1 fruit fly cellular context compared by ENCODE assay signal in the genomic region with DNA sequence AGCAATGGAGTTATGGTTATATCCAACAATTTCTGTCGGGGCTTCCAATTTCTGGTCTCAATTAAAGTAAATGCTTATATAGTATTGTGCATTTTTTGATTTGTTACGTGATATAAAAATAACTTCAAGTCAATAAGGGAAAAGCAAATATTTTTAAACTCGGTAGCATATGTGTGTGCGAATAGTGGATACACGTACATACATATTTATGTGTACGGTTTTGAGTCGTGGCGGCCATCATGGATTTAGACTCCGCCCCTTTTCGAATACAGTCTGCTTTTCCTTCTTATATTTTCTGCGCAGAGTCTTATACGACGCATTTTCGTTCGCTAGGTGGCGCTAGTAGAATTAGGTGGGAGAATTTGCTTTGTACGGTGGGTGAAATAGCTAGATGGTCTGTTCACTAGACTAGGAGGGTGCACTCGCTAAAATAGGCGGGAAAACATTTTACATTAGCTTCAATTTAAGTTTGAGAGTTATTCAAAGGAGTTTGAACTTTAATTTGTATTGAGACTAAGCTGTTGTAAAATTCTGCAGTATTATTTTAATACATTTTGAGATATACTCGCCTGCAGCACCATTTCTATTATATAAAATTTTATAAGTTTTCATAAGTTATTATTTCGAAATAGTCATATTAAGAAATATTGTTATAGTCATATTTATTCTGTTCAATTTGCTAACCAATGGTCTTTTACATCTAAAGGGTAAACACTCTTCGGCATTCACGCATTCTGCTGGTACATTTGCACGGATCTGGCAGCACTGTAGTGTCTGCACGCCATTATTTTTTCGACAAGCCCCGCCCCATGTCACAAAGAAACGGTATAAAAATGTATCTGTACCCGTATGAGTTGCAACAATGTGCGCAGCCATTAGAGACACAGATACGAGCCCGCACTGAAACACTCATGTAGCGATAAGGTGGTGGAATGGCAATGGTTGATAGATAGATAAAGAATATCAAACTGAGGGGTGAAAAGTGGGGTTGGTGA.
TF ChIP-seq lines count a peak whose summit lies in the region.

No protein-coding gene starts in this region.

TF ChIP-seq in whole organism, embryonic, 481 proteins besides CTCF, POLR2A, EP300 and RAD21 (continued from another document and continues in another):
- peak; percentile 54; the same call in 2 of the 3 replicates for TF ChIP-seq ci (GFP tag; IDR thresholded peaks at IDR 0.05; lab: Robert Waterston, UW)
- no peak for TF ChIP-seq h (optimal IDR thresholded peaks at IDR 0.05; lab: Kevin White, UChicago)
- TF ChIP-seq z (GFP tag; IDR thresholded peaks at IDR 0.05; lab: Robert Waterston, UW) = no peak; the same call in 2 of the 3 replicates
- TF ChIP-seq grau (tag; optimal IDR thresholded peaks at IDR 0.05; lab: Kevin White, UChicago) = peak; percentile 69
- TF ChIP-seq CG6175 (GFP tag; IDR thresholded peaks at IDR 0.05; lab: Robert Waterston, UW) = peak; percentile 55; the same call in 1 of the 3 replicates
- TF ChIP-seq CG31441 (GFP tag; IDR thresholded peaks at IDR 0.05; lab: Robert Waterston, UW) = peak; percentile 84
- TF ChIP-seq vfl (GFP tag; optimal IDR thresholded peaks at IDR 0.05; lab: Kevin White, UChicago) = no peak
- peak; percentile 48 for TF ChIP-seq CG4820 (GFP tag; optimal IDR thresholded peaks at IDR 0.05; lab: Kevin White, UChicago)
- peak; percentile 100 for TF ChIP-seq D19A (tag; optimal IDR thresholded peaks at IDR 0.05; lab: Kevin White, UChicago)
- no peak for TF ChIP-seq ato (GFP tag; IDR thresholded peaks at IDR 0.05; lab: Robert Waterston, UW; ENCODE audit: partially characterized antibody)
- TF ChIP-seq CG17328 (GFP tag; IDR thresholded peaks at IDR 0.05; lab: Robert Waterston, UW) = peak; percentile 69
- TF ChIP-seq bsh (GFP tag; optimal IDR thresholded peaks at IDR 0.05; lab: Kevin White, UChicago) = peak in 1 of 2 experiments; percentile 76
- peak; percentile 26; the same call in 2 of the 3 replicates for TF ChIP-seq Opbp (GFP tag; IDR thresholded peaks at IDR 0.05; lab: Robert Waterston, UW; ENCODE audit: partially characterized antibody)
- no peak for TF ChIP-seq wek (GFP tag; optimal IDR thresholded peaks at IDR 0.05; lab: Kevin White, UChicago)
- TF ChIP-seq Usf (GFP tag; optimal IDR thresholded peaks at IDR 0.05; lab: Kevin White, UChicago) = no peak
- peak; percentile 64 for TF ChIP-seq ewg (GFP tag; optimal IDR thresholded peaks at IDR 0.05; lab: Kevin White, UChicago)
- peak; percentile 13 for TF ChIP-seq CG31365 (tag; optimal IDR thresholded peaks at IDR 0.05; lab: Kevin White, UChicago)
- no peak for TF ChIP-seq CG9876 (GFP tag; optimal IDR thresholded peaks at IDR 0.05; lab: Kevin White, UChicago)
- TF ChIP-seq zfh2 (GFP tag; optimal IDR thresholded peaks at IDR 0.05; lab: Kevin White, UChicago) = no peak
- TF ChIP-seq tup (GFP tag; optimal IDR thresholded peaks at IDR 0.05; lab: Kevin White, UChicago) = no peak
- TF ChIP-seq CG13775 (GFP tag; optimal IDR thresholded peaks at IDR 0.05; lab: Kevin White, UChicago) = peak; percentile 50
- peak; percentile 16 for TF ChIP-seq CG12942 (GFP tag; optimal IDR thresholded peaks at IDR 0.05; lab: Kevin White, UChicago)
- TF ChIP-seq zf30C (GFP tag; optimal IDR thresholded peaks at IDR 0.05; lab: Kevin White, UChicago) = no peak
- TF ChIP-seq CG7987 (GFP tag; optimal IDR thresholded peaks at IDR 0.05; lab: Kevin White, UChicago) = peak; percentile 26
- peak; percentile 73 for TF ChIP-seq CG11456 (GFP tag; IDR thresholded peaks at IDR 0.05; lab: Robert Waterston, UW)
- TF ChIP-seq CG8359 (GFP tag; optimal IDR thresholded peaks at IDR 0.05; lab: Kevin White, UChicago; ENCODE audit: borderline replicate concordance) = peak; percentile 11
- 0 out of 2 replicates have a peak, but pooled peaks have one; percentile 15 for TF ChIP-seq wdn (GFP tag; IDR thresholded peaks at IDR 0.05; lab: Robert Waterston, UW)
- TF ChIP-seq ro (GFP tag; IDR thresholded peaks at IDR 0.05; lab: Robert Waterston, UW) = 0 out of 2 replicates have a peak, but pooled peaks have one; percentile 32
- peak; percentile 8 for TF ChIP-seq CG9437 (GFP tag; optimal IDR thresholded peaks at IDR 0.05; lab: Kevin White, UChicago)
- peak; percentile 48; the same call in 1 of the 2 replicates for TF ChIP-seq crol (GFP tag; IDR thresholded peaks at IDR 0.05; lab: Robert Waterston, UW)
- TF ChIP-seq YL-1 (GFP tag; optimal IDR thresholded peaks at IDR 0.05; lab: Kevin White, UChicago) = no peak
- peak; percentile 67 for TF ChIP-seq ranshi (GFP tag; IDR thresholded peaks at IDR 0.05; lab: Robert Waterston, UW)
- TF ChIP-seq disco-r (GFP tag; optimal IDR thresholded peaks at IDR 0.05; lab: Kevin White, UChicago) = no peak
- TF ChIP-seq pb (GFP tag; optimal IDR thresholded peaks at IDR 0.05; lab: Kevin White, UChicago) = no peak
- no peak for TF ChIP-seq CG17385 (GFP tag; optimal IDR thresholded peaks at IDR 0.05; lab: Kevin White, UChicago)
- TF ChIP-seq Hey (tag; optimal IDR thresholded peaks at IDR 0.05; lab: Kevin White, UChicago) = no peak
- TF ChIP-seq Sry-δ (GFP tag; optimal IDR thresholded peaks at IDR 0.05; lab: Kevin White, UChicago) = no peak
- no peak for TF ChIP-seq lov (optimal IDR thresholded peaks at IDR 0.05; lab: Kevin White, UChicago)
- TF ChIP-seq lov (GFP tag; IDR thresholded peaks at IDR 0.05; lab: Robert Waterston, UW) = 0 out of 3 replicates have a peak, but pooled peaks have one; percentile 37
- TF ChIP-seq peb (GFP tag; IDR thresholded peaks at IDR 0.05; lab: Robert Waterston, UW) = no peak
- peak; percentile 84 for TF ChIP-seq CG12391 (tag; optimal IDR thresholded peaks at IDR 0.05; lab: Kevin White, UChicago)
- no peak for TF ChIP-seq CG2875 (GFP tag; optimal IDR thresholded peaks at IDR 0.05; lab: Kevin White, UChicago)
- TF ChIP-seq Doc3 (GFP tag; IDR thresholded peaks at IDR 0.05; lab: Robert Waterston, UW; ENCODE audit: partially characterized antibody) = no peak
- TF ChIP-seq CG8388 (GFP tag; optimal IDR thresholded peaks at IDR 0.05; lab: Kevin White, UChicago) = peak; percentile 68
- peak; percentile 64; the same call in 2 of the 3 replicates for TF ChIP-seq so (GFP tag; IDR thresholded peaks at IDR 0.05; lab: Robert Waterston, UW)
- TF ChIP-seq br (optimal IDR thresholded peaks at IDR 0.05; lab: Kevin White, UChicago) = no peak
- no peak for TF ChIP-seq Side (GFP tag; optimal IDR thresholded peaks at IDR 0.05; lab: Kevin White, UChicago)
- no peak for TF ChIP-seq en (GFP tag; optimal IDR thresholded peaks at IDR 0.05; lab: Kevin White, UChicago)
- peak; percentile 44; the same call in 1 of the 2 replicates for TF ChIP-seq Ada2b (GFP tag; IDR thresholded peaks at IDR 0.05; lab: Robert Waterston, UW)
- peak; percentile 62 for TF ChIP-seq nerfin-1 (tag; optimal IDR thresholded peaks at IDR 0.05; lab: Kevin White, UChicago)
- TF ChIP-seq CG6791 (GFP tag; IDR thresholded peaks at IDR 0.05; lab: Robert Waterston, UW; ENCODE audit: partially characterized antibody) = peak; percentile 37; the same call in 1 of the 3 replicates
- no peak for TF ChIP-seq pum (GFP tag; optimal IDR thresholded peaks at IDR 0.05; lab: Kevin White, UChicago)
- TF ChIP-seq sisA (GFP tag; IDR thresholded peaks at IDR 0.05; lab: Robert Waterston, UW) = peak; percentile 35; the same call in 1 of the 2 replicates
- no peak for TF ChIP-seq C15 (GFP tag; IDR thresholded peaks at IDR 0.05; lab: Robert Waterston, UW)
- TF ChIP-seq tll (GFP tag; optimal IDR thresholded peaks at IDR 0.05; lab: Kevin White, UChicago) = no peak
- TF ChIP-seq sd (tag; optimal IDR thresholded peaks at IDR 0.05; lab: Kevin White, UChicago) = peak; percentile 67
- 0 out of 3 replicates have a peak, but pooled peaks have one; percentile 22 for TF ChIP-seq CG16813 (GFP tag; IDR thresholded peaks at IDR 0.05; lab: Robert Waterston, UW; ENCODE audit: partially characterized antibody)
- peak; percentile 15 to 67 for TF ChIP-seq dpn (GFP tag; optimal IDR thresholded peaks at IDR 0.05; lab: Kevin White, UChicago)
- TF ChIP-seq CG2116 (GFP tag; optimal IDR thresholded peaks at IDR 0.05; lab: Kevin White, UChicago) = peak; percentile 33
- no peak for TF ChIP-seq exex (tag; optimal IDR thresholded peaks at IDR 0.05; lab: Kevin White, UChicago)
- no peak for TF ChIP-seq BtbVII (GFP tag; optimal IDR thresholded peaks at IDR 0.05; lab: Kevin White, UChicago)
- 0 out of 2 replicates have a peak, but pooled peaks have one; percentile 13 for TF ChIP-seq Taf1 (GFP tag; IDR thresholded peaks at IDR 0.05; lab: Robert Waterston, UW)
- TF ChIP-seq MBD-R2 (GFP tag; IDR thresholded peaks at IDR 0.05; lab: Robert Waterston, UW) = peak; percentile 30; the same call in 1 of the 2 replicates
- no peak for TF ChIP-seq CG14860 (GFP tag; IDR thresholded peaks at IDR 0.05; lab: Robert Waterston, UW; ENCODE audit: partially characterized antibody)
- peak; percentile 91 for TF ChIP-seq E2f2 (GFP tag; IDR thresholded peaks at IDR 0.05; lab: Robert Waterston, UW)
- TF ChIP-seq CG11398 (GFP tag; optimal IDR thresholded peaks at IDR 0.05; lab: Kevin White, UChicago) = no peak
- no peak for TF ChIP-seq btn (GFP tag; optimal IDR thresholded peaks at IDR 0.05; lab: Kevin White, UChicago)
- TF ChIP-seq maf-S (GFP tag; optimal IDR thresholded peaks at IDR 0.05; lab: Kevin White, UChicago) = no peak
- peak; percentile 67 for TF ChIP-seq lilli (GFP tag; optimal IDR thresholded peaks at IDR 0.05; lab: Kevin White, UChicago)
- no peak for TF ChIP-seq CG32772 (GFP tag; IDR thresholded peaks at IDR 0.05; lab: Robert Waterston, UW)
- TF ChIP-seq org-1 (GFP tag; optimal IDR thresholded peaks at IDR 0.05; lab: Kevin White, UChicago) = peak; percentile 24
- no peak for TF ChIP-seq trh (GFP tag; optimal IDR thresholded peaks at IDR 0.05; lab: Kevin White, UChicago)
- peak; percentile 95 for TF ChIP-seq seq (GFP tag; IDR thresholded peaks at IDR 0.05; lab: Robert Waterston, UW)
- TF ChIP-seq Tbp (GFP tag; optimal IDR thresholded peaks at IDR 0.05; lab: Kevin White, UChicago) = no peak
- TF ChIP-seq da (GFP tag; optimal IDR thresholded peaks at IDR 0.05; lab: Kevin White, UChicago) = no peak
- no peak for TF ChIP-seq CG3726 (GFP tag; IDR thresholded peaks at IDR 0.05; lab: Robert Waterston, UW)
- TF ChIP-seq gt (GFP tag; IDR thresholded peaks at IDR 0.05; lab: Robert Waterston, UW) = no peak
- no peak for TF ChIP-seq dan (GFP tag; IDR thresholded peaks at IDR 0.05; lab: Robert Waterston, UW)
- TF ChIP-seq Optix (GFP tag; IDR thresholded peaks at IDR 0.05; lab: Robert Waterston, UW) = no peak
- TF ChIP-seq ERR (GFP tag; optimal IDR thresholded peaks at IDR 0.05; lab: Kevin White, UChicago) = no peak
- TF ChIP-seq Hmr (GFP tag; optimal IDR thresholded peaks at IDR 0.05; lab: Kevin White, UChicago) = no peak
- peak; percentile 11 for TF ChIP-seq CG6854 (GFP tag; optimal IDR thresholded peaks at IDR 0.05; lab: Kevin White, UChicago)
- peak; percentile 77 for TF ChIP-seq CG7839 (tag; optimal IDR thresholded peaks at IDR 0.05; lab: Kevin White, UChicago)
- no peak for TF ChIP-seq ab (GFP tag; optimal IDR thresholded peaks at IDR 0.05; lab: Kevin White, UChicago)
- no peak for TF ChIP-seq danr (GFP tag; IDR thresholded peaks at IDR 0.05; lab: Robert Waterston, UW)
- TF ChIP-seq hkb (optimal IDR thresholded peaks at IDR 0.05; lab: Kevin White, UChicago) = no peak
- TF ChIP-seq hkb (GFP tag; IDR thresholded peaks at IDR 0.05; lab: Robert Waterston, UW) = peak; percentile 62; the same call in 1 of the 2 replicates
- no peak for TF ChIP-seq CG15269 (tag; optimal IDR thresholded peaks at IDR 0.05; lab: Kevin White, UChicago)
- no peak for TF ChIP-seq CG17359 (tag; optimal IDR thresholded peaks at IDR 0.05; lab: Kevin White, UChicago)
- TF ChIP-seq Dbx (GFP tag; IDR thresholded peaks at IDR 0.05; lab: Robert Waterston, UW) = peak; percentile 63
- TF ChIP-seq Doc2 (GFP tag; IDR thresholded peaks at IDR 0.05; lab: Robert Waterston, UW) = no peak
- TF ChIP-seq CG17802 (tag; optimal IDR thresholded peaks at IDR 0.05; lab: Kevin White, UChicago) = no peak
- no peak for TF ChIP-seq HLHmδ (GFP tag; optimal IDR thresholded peaks at IDR 0.05; lab: Kevin White, UChicago)
- TF ChIP-seq Deaf1 (tag; optimal IDR thresholded peaks at IDR 0.05; lab: Kevin White, UChicago) = no peak
- peak; percentile 9 for TF ChIP-seq Mad (GFP tag; optimal IDR thresholded peaks at IDR 0.05; lab: Kevin White, UChicago)
- no peak for TF ChIP-seq Ssrp (tag; optimal IDR thresholded peaks at IDR 0.05; lab: Kevin White, UChicago)
- TF ChIP-seq CG9609 (GFP tag; optimal IDR thresholded peaks at IDR 0.05; lab: Kevin White, UChicago) = no peak
- TF ChIP-seq corto (GFP tag; optimal IDR thresholded peaks at IDR 0.05; lab: Kevin White, UChicago) = no peak
- no peak for TF ChIP-seq CG6813 (GFP tag; optimal IDR thresholded peaks at IDR 0.05; lab: Kevin White, UChicago)
- peak; percentile 67 for TF ChIP-seq grn (GFP tag; optimal IDR thresholded peaks at IDR 0.05; lab: Kevin White, UChicago)
- no peak; the same call in 1 of the 2 replicates for TF ChIP-seq Ravus (GFP tag; IDR thresholded peaks at IDR 0.05; lab: Robert Waterston, UW)
- TF ChIP-seq esg (GFP tag; conservative IDR thresholded peaks at IDR 0.05; lab: Robert Waterston, UW) = peak; percentile 42
- peak; percentile 31 for TF ChIP-seq pnt (GFP tag; optimal IDR thresholded peaks at IDR 0.05; lab: Kevin White, UChicago)
- TF ChIP-seq pho (GFP tag; optimal IDR thresholded peaks at IDR 0.05; lab: Kevin White, UChicago) = peak; percentile 12
- TF ChIP-seq CG4404 (GFP tag; IDR thresholded peaks at IDR 0.05; lab: Robert Waterston, UW) = no peak
- no peak for TF ChIP-seq CG18011 (GFP tag; optimal IDR thresholded peaks at IDR 0.05; lab: Kevin White, UChicago)
- no peak for TF ChIP-seq CG34224 (GFP tag; IDR thresholded peaks at IDR 0.05; lab: Robert Waterston, UW; ENCODE audit: partially characterized antibody)
- peak; percentile 62 for TF ChIP-seq fd96Cb (tag; optimal IDR thresholded peaks at IDR 0.05; lab: Kevin White, UChicago)
- TF ChIP-seq CG10366 (GFP tag; IDR thresholded peaks at IDR 0.05; lab: Robert Waterston, UW) = peak; percentile 60
- peak; percentile 10 for TF ChIP-seq Camta (GFP tag; optimal IDR thresholded peaks at IDR 0.05; lab: Kevin White, UChicago)
- TF ChIP-seq CG14050 (GFP tag; IDR thresholded peaks at IDR 0.05; lab: Robert Waterston, UW) = peak; percentile 31; the same call in 1 of the 3 replicates
- no peak for TF ChIP-seq her (GFP tag; optimal IDR thresholded peaks at IDR 0.05; lab: Kevin White, UChicago)
- 0 out of 2 replicates have a peak, but pooled peaks have one; percentile 30 for TF ChIP-seq CG8765 (GFP tag; IDR thresholded peaks at IDR 0.05; lab: Robert Waterston, UW)
- TF ChIP-seq CG12219 (GFP tag; optimal IDR thresholded peaks at IDR 0.05; lab: Kevin White, UChicago) = peak; percentile 57
- TF ChIP-seq dimm (GFP tag; IDR thresholded peaks at IDR 0.05; lab: Robert Waterston, UW) = no peak
- TF ChIP-seq CG8924 (tag; optimal IDR thresholded peaks at IDR 0.05; lab: Kevin White, UChicago) = peak; percentile 67
- no peak for TF ChIP-seq schlank (tag; optimal IDR thresholded peaks at IDR 0.05; lab: Kevin White, UChicago)
- TF ChIP-seq CG10959 (GFP tag; IDR thresholded peaks at IDR 0.05; lab: Robert Waterston, UW) = no peak
